ENCODE assay signal across 1 fruit fly cellular context in the genomic region with DNA sequence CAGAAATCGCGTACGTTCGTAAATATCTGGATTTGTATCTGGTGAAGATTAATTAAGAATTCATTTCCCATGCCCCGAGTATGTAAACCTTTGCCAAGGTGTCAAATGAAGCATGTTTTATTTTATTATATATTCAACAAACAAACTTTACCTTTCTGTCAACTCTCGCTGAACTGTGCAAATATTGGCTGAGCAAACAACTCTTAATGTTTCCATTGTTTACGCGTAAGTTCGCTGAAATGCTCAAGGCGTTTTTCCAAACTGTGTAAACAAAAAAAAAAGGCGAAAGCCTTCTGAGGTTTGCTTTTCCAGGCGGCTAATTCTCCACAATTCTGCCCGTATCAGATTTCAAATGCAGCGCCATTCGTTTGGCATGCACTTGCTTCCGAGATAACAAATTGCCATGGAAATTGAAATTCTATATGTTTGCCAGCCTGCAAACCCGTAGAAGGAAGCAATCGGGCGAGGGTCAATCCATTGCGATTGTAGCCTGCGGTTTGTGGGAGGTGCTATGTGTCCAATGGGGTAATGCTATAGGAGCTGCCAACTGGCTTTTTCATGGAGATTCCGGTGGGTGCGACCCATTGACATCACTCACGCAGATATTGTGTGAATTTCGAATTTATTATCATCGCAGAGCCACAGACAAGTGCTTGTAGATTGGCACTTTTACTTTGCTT.
A peak's percentile ranks its signal among the peaks of the same experiment; 100 is the strongest.
TF ChIP-seq lines count a peak whose summit lies in the region.

No protein-coding gene starts in this region.

TF ChIP-seq in whole organism, embryonic, 481 proteins besides CTCF, POLR2A, EP300 and RAD21 (continued from another document and continues in another):
- TF ChIP-seq CG4424 (GFP tag; optimal IDR thresholded peaks at IDR 0.05; lab: Kevin White, UChicago) (no peak), Hr51 (GFP tag; optimal IDR thresholded peaks at IDR 0.05; lab: Kevin White, UChicago) (peak in 1 of 2 experiments; percentile 59), Mes4 (GFP tag; optimal IDR thresholded peaks at IDR 0.05; lab: Kevin White, UChicago) (no peak), ind (GFP tag; optimal IDR thresholded peaks at IDR 0.05; lab: Kevin White, UChicago) (no peak), B-H1 (GFP tag; IDR thresholded peaks at IDR 0.05; lab: Robert Waterston, UW) (no peak; the same call in 2 of the 3 replicates), tna (GFP tag; IDR thresholded peaks at IDR 0.05; lab: Robert Waterston, UW; ENCODE audit: partially characterized antibody) (no peak), cad (GFP tag; optimal IDR thresholded peaks at IDR 0.05; lab: Kevin White, UChicago) (no peak), nmo (GFP tag; optimal IDR thresholded peaks at IDR 0.05; lab: Kevin White, UChicago) (no peak), CG1792 (GFP tag; optimal IDR thresholded peaks at IDR 0.05; lab: Kevin White, UChicago) (peak; percentile 78), Ets65A (GFP tag; lab: Kevin White, UChicago) (no peak), CG2120 (GFP tag; optimal IDR thresholded peaks at IDR 0.05; lab: Kevin White, UChicago) (peak; percentile 86), dmrt99B (tag; optimal IDR thresholded peaks at IDR 0.05; lab: Kevin White, UChicago) (no peak), wor (GFP tag; IDR thresholded peaks at IDR 0.05; lab: Robert Waterston, UW) (no peak), CG10565 (GFP tag; optimal IDR thresholded peaks at IDR 0.05; lab: Kevin White, UChicago) (no peak), croc (GFP tag; conservative IDR thresholded peaks at IDR 0.05; lab: Robert Waterston, UW) (no peak), CrebB (tag; optimal IDR thresholded peaks at IDR 0.05; lab: Kevin White, UChicago) (peak; percentile 75), CG8089 (GFP tag; optimal IDR thresholded peaks at IDR 0.05; lab: Kevin White, UChicago) (peak; percentile 26), sima (GFP tag; optimal IDR thresholded peaks at IDR 0.05; lab: Kevin White, UChicago) (no peak), CG8388 (GFP tag; optimal IDR thresholded peaks at IDR 0.05; lab: Kevin White, UChicago) (no peak), Abd-B (GFP tag; optimal IDR thresholded peaks at IDR 0.05; lab: Kevin White, UChicago) (no peak), eyg (GFP tag; optimal IDR thresholded peaks at IDR 0.05; lab: Kevin White, UChicago) (peak; percentile 78), CG13424 (tag; optimal IDR thresholded peaks at IDR 0.05; lab: Kevin White, UChicago) (peak; percentile 35), Sox100B (GFP tag; optimal IDR thresholded peaks at IDR 0.05; lab: Kevin White, UChicago) (no peak), Bgb (GFP tag; IDR thresholded peaks at IDR 0.05; lab: Robert Waterston, UW; ENCODE audit: partially characterized antibody) (no peak), bigmax (GFP tag; optimal IDR thresholded peaks at IDR 0.05; lab: Kevin White, UChicago) (peak; percentile 65), Hand (GFP tag; optimal IDR thresholded peaks at IDR 0.05; lab: Kevin White, UChicago) (peak; percentile 74), trem (tag; optimal IDR thresholded peaks at IDR 0.05; lab: Kevin White, UChicago) (no peak), tx (GFP tag; optimal IDR thresholded peaks at IDR 0.05; lab: Kevin White, UChicago) (peak; percentile 19), bab2 (GFP tag; optimal IDR thresholded peaks at IDR 0.05; lab: Kevin White, UChicago) (peak; percentile 63), Bteb2 (GFP tag; optimal IDR thresholded peaks at IDR 0.05; lab: Kevin White, UChicago) (peak; percentile 60), CG14050 (GFP tag; IDR thresholded peaks at IDR 0.05; lab: Robert Waterston, UW) (peak; percentile 49; the same call in 2 of the 3 replicates), CG4404 (GFP tag; IDR thresholded peaks at IDR 0.05; lab: Robert Waterston, UW) (no peak), gsb-n (tag; optimal IDR thresholded peaks at IDR 0.05; lab: Kevin White, UChicago) (no peak), CG8924 (tag; optimal IDR thresholded peaks at IDR 0.05; lab: Kevin White, UChicago) (peak; percentile 0), CG10267 (tag; optimal IDR thresholded peaks at IDR 0.05; lab: Kevin White, UChicago) (no peak), aop (GFP tag; IDR thresholded peaks at IDR 0.05; lab: Robert Waterston, UW) (no peak), CG12104 (GFP tag; optimal IDR thresholded peaks at IDR 0.05; lab: Kevin White, UChicago) (peak; percentile 95), h (optimal IDR thresholded peaks at IDR 0.05; lab: Kevin White, UChicago) (no peak), tup (GFP tag; optimal IDR thresholded peaks at IDR 0.05; lab: Kevin White, UChicago) (peak; percentile 59), Asciz (GFP tag; optimal IDR thresholded peaks at IDR 0.05; lab: Kevin White, UChicago) (peak; percentile 80), CG4328 (GFP tag; optimal IDR thresholded peaks at IDR 0.05; lab: Kevin White, UChicago) (peak; percentile 66), CG11695 (GFP tag; IDR thresholded peaks at IDR 0.05; lab: Robert Waterston, UW) (peak; percentile 69; the same call in 1 of the 3 replicates), ERR (GFP tag; optimal IDR thresholded peaks at IDR 0.05; lab: Kevin White, UChicago) (peak; percentile 39), seq (GFP tag; IDR thresholded peaks at IDR 0.05; lab: Robert Waterston, UW) (peak; percentile 71; the same call in 1 of the 2 replicates), Optix (GFP tag; IDR thresholded peaks at IDR 0.05; lab: Robert Waterston, UW) (no peak), Gsc (GFP tag; IDR thresholded peaks at IDR 0.05; lab: Robert Waterston, UW) (no peak), NC2α (GFP tag; optimal IDR thresholded peaks at IDR 0.05; lab: Kevin White, UChicago) (peak; percentile 5), Fer2 (tag; optimal IDR thresholded peaks at IDR 0.05; lab: Kevin White, UChicago) (peak; percentile 84), ac (GFP tag; optimal IDR thresholded peaks at IDR 0.05; lab: Kevin White, UChicago) (no peak), ap (GFP tag; IDR thresholded peaks at IDR 0.05; lab: Robert Waterston, UW) (no peak), CG1602 (GFP tag; optimal IDR thresholded peaks at IDR 0.05; lab: Kevin White, UChicago) (no peak), jumu (GFP tag; optimal IDR thresholded peaks at IDR 0.05; lab: Kevin White, UChicago) (no peak), CG14441 (GFP tag; IDR thresholded peaks at IDR 0.05; lab: Robert Waterston, UW) (no peak; the same call in 1 of the 2 replicates), exex (tag; optimal IDR thresholded peaks at IDR 0.05; lab: Kevin White, UChicago) (peak; percentile 63), CG10209 (GFP tag; optimal IDR thresholded peaks at IDR 0.05; lab: Kevin White, UChicago) (peak; percentile 82), pnt (GFP tag; optimal IDR thresholded peaks at IDR 0.05; lab: Kevin White, UChicago) (peak; percentile 1), CG13624 (GFP tag; optimal IDR thresholded peaks at IDR 0.05; lab: Kevin White, UChicago) (peak; percentile 71), Doc3 (GFP tag; IDR thresholded peaks at IDR 0.05; lab: Robert Waterston, UW; ENCODE audit: partially characterized antibody) (no peak), CG4360 (GFP tag; IDR thresholded peaks at IDR 0.05; lab: Robert Waterston, UW) (no peak), Mad (GFP tag; optimal IDR thresholded peaks at IDR 0.05; lab: Kevin White, UChicago) (no peak), Blimp-1 (GFP tag; optimal IDR thresholded peaks at IDR 0.05; lab: Kevin White, UChicago) (peak; percentile 62), CG8765 (GFP tag; IDR thresholded peaks at IDR 0.05; lab: Robert Waterston, UW) (no peak), Deaf1 (tag; optimal IDR thresholded peaks at IDR 0.05; lab: Kevin White, UChicago) (no peak), CG32767 (GFP tag; IDR thresholded peaks at IDR 0.05; lab: Robert Waterston, UW) (peak; percentile 39; the same call in 1 of the 2 replicates), dan (GFP tag; IDR thresholded peaks at IDR 0.05; lab: Robert Waterston, UW) (no peak), usp (GFP tag; optimal IDR thresholded peaks at IDR 0.05; lab: Kevin White, UChicago) (no peak), Opbp (GFP tag; IDR thresholded peaks at IDR 0.05; lab: Robert Waterston, UW; ENCODE audit: partially characterized antibody) (no peak), row (GFP tag; IDR thresholded peaks at IDR 0.05; lab: Robert Waterston, UW) (no peak), sqz (GFP tag; optimal IDR thresholded peaks at IDR 0.05; lab: Kevin White, UChicago) (no peak), CG16779 (GFP tag; IDR thresholded peaks at IDR 0.05; lab: Robert Waterston, UW) (0 out of 2 replicates have a peak, but pooled peaks have one; percentile 34), Sox102F (GFP tag; optimal IDR thresholded peaks at IDR 0.05; lab: Kevin White, UChicago) (no peak), CG6854 (GFP tag; optimal IDR thresholded peaks at IDR 0.05; lab: Kevin White, UChicago) (peak; percentile 87), MBD-R2 (GFP tag; IDR thresholded peaks at IDR 0.05; lab: Robert Waterston, UW) (no peak; the same call in 1 of the 2 replicates), CG17568 (GFP tag; optimal IDR thresholded peaks at IDR 0.05; lab: Kevin White, UChicago) (no peak), CG30403 (GFP tag; optimal IDR thresholded peaks at IDR 0.05; lab: Kevin White, UChicago) (peak; percentile 26), lbe (GFP tag; optimal IDR thresholded peaks at IDR 0.05; lab: Kevin White, UChicago) (peak; percentile 99), Neu2 (GFP tag; optimal IDR thresholded peaks at IDR 0.05; lab: Kevin White, UChicago; ENCODE audit: borderline replicate concordance) (no peak), zen (tag; optimal IDR thresholded peaks at IDR 0.05; lab: Kevin White, UChicago) (no peak), CG14860 (GFP tag; IDR thresholded peaks at IDR 0.05; lab: Robert Waterston, UW; ENCODE audit: partially characterized antibody) (no peak), sc (optimal IDR thresholded peaks at IDR 0.05; lab: Kevin White, UChicago) (no peak), sc (GFP tag; optimal IDR thresholded peaks at IDR 0.05; lab: Kevin White, UChicago) (no peak), CG6272 (GFP tag; IDR thresholded peaks at IDR 0.05; lab: Robert Waterston, UW) (no peak), nerfin-1 (tag; optimal IDR thresholded peaks at IDR 0.05; lab: Kevin White, UChicago) (peak; percentile 26), kay (GFP tag; optimal IDR thresholded peaks at IDR 0.05; lab: Kevin White, UChicago) (peak; percentile 30), CG6765 (GFP tag; optimal IDR thresholded peaks at IDR 0.05; lab: Kevin White, UChicago) (peak; percentile 91), CG11247 (GFP tag; IDR thresholded peaks at IDR 0.05; lab: Robert Waterston, UW) (peak; percentile 70), Nf-YB (GFP tag; optimal IDR thresholded peaks at IDR 0.05; lab: Kevin White, UChicago) (no peak), mam (GFP tag; optimal IDR thresholded peaks at IDR 0.05; lab: Kevin White, UChicago) (peak; percentile 62), fd102C (GFP tag; optimal IDR thresholded peaks at IDR 0.05; lab: Kevin White, UChicago) (no peak), CG17612 (GFP tag; IDR thresholded peaks at IDR 0.05; lab: Robert Waterston, UW) (no peak), Dad (GFP tag; optimal IDR thresholded peaks at IDR 0.05; lab: Kevin White, UChicago) (peak; percentile 44), CG1529 (GFP tag; optimal IDR thresholded peaks at IDR 0.05; lab: Kevin White, UChicago) (peak; percentile 6), CG11456 (GFP tag; IDR thresholded peaks at IDR 0.05; lab: Robert Waterston, UW) (peak; percentile 76), CG2678 (tag; optimal IDR thresholded peaks at IDR 0.05; lab: Kevin White, UChicago) (peak; percentile 88), pros (GFP tag; optimal IDR thresholded peaks at IDR 0.05; lab: Kevin White, UChicago) (no peak), Elba2 (GFP tag; optimal IDR thresholded peaks at IDR 0.05; lab: Kevin White, UChicago) (no peak), cas (GFP tag; IDR thresholded peaks at IDR 0.05; lab: Robert Waterston, UW) (no peak), CG31224 (GFP tag; IDR thresholded peaks at IDR 0.05; lab: Robert Waterston, UW) (peak; percentile 37; the same call in 1 of the 2 replicates), ara (GFP tag; IDR thresholded peaks at IDR 0.05; lab: Robert Waterston, UW) (no peak), peb (GFP tag; IDR thresholded peaks at IDR 0.05; lab: Robert Waterston, UW) (no peak), CG5180 (GFP tag; optimal IDR thresholded peaks at IDR 0.05; lab: Kevin White, UChicago) (peak; percentile 68), Jarid2 (GFP tag; optimal IDR thresholded peaks at IDR 0.05; lab: Kevin White, UChicago) (peak; percentile 69), Ada2b (GFP tag; IDR thresholded peaks at IDR 0.05; lab: Robert Waterston, UW) (peak; percentile 52), vnd (GFP tag; IDR thresholded peaks at IDR 0.05; lab: Robert Waterston, UW; ENCODE audit: partially characterized antibody) (no peak), scrt (GFP tag; optimal IDR thresholded peaks at IDR 0.05; lab: Kevin White, UChicago) (no peak), HHEX (GFP tag; optimal IDR thresholded peaks at IDR 0.05; lab: Kevin White, UChicago) (peak; percentile 91), bcd (GFP tag; optimal IDR thresholded peaks at IDR 0.05; lab: Kevin White, UChicago) (peak; percentile 58), pho (GFP tag; optimal IDR thresholded peaks at IDR 0.05; lab: Kevin White, UChicago) (peak; percentile 82), CHES-1-like (GFP tag; optimal IDR thresholded peaks at IDR 0.05; lab: Kevin White, UChicago) (peak; percentile 75), Chrac-16 (GFP tag; optimal IDR thresholded peaks at IDR 0.05; lab: Kevin White, UChicago) (no peak), shn (GFP tag; optimal IDR thresholded peaks at IDR 0.05; lab: Kevin White, UChicago) (no peak), CG11723 (GFP tag; optimal IDR thresholded peaks at IDR 0.05; lab: Kevin White, UChicago) (peak; percentile 54), lab (GFP tag; optimal IDR thresholded peaks at IDR 0.05; lab: Kevin White, UChicago) (peak; percentile 97), corto (GFP tag; optimal IDR thresholded peaks at IDR 0.05; lab: Kevin White, UChicago) (peak; percentile 62), Dbx (GFP tag; IDR thresholded peaks at IDR 0.05; lab: Robert Waterston, UW) (peak; percentile 87; the same call in 2 of the 3 replicates), CG15479 (GFP tag; optimal IDR thresholded peaks at IDR 0.05; lab: Kevin White, UChicago) (no peak), CG12071 (GFP tag; optimal IDR thresholded peaks at IDR 0.05; lab: Kevin White, UChicago) (peak; percentile 94), CG6654 (GFP tag; optimal IDR thresholded peaks at IDR 0.05; lab: Kevin White, UChicago) (peak; percentile 4), sd (tag; optimal IDR thresholded peaks at IDR 0.05; lab: Kevin White, UChicago) (no peak), CG18619 (GFP tag; optimal IDR thresholded peaks at IDR 0.05; lab: Kevin White, UChicago) (peak; percentile 79), ftz-f1 (GFP tag; optimal IDR thresholded peaks at IDR 0.05; lab: Kevin White, UChicago) (peak; percentile 32), CG10321 (GFP tag; IDR thresholded peaks at IDR 0.05; lab: Robert Waterston, UW) (0 out of 2 replicates have a peak, but pooled peaks have one; percentile 26), Drgx (GFP tag; IDR thresholded peaks at IDR 0.05; lab: Robert Waterston, UW) (peak; percentile 29; the same call in 1 of the 2 replicates), CG14014 (GFP tag; IDR thresholded peaks at IDR 0.05; lab: Robert Waterston, UW) (peak; percentile 70; the same call in 1 of the 2 replicates)
